Comparison of ENCODE assay signal across 2 fruit fly cellular contexts in the genomic region with DNA sequence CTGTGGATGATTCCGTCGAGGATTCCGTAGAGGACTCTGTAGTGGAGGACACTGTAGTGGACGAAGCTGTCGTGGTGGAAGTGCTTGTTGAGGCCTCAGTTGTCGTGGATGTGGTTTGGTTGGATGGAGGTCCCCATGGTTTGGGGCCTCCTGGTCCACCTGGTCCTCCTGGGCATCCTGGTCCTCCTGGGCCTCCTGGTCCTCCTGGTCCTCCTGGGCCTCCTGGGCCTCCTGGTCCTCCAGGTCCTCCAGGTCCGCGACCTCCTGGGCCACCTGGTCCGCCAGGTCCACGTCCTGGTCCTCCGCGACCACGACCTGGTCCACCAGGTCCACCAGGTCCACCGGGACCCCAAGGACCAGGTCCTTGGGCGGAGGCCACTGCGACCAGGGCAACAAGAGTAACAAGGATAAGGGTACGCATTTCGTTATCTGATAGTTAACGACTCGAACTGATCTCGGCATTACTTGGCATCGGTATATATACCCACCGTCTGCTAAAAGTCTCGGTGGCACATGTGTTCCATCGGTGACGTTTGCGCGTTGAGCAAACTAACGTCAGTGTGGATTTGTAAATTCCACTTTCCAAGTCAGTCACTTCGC.
TF ChIP-seq lines count a peak whose summit lies in the region.

A gene (minus strand): TSS at position 457 of the 600 bp plus-strand sequence.

- no peak for TF ChIP-seq CTCF in whole organism, embryonic (GFP tag; optimal IDR thresholded peaks at IDR 0.05; lab: Kevin White, UChicago)

TF ChIP-seq in whole organism, embryonic, 481 proteins besides CTCF, POLR2A, EP300 and RAD21:
- TF ChIP-seq dan (GFP tag; IDR thresholded peaks at IDR 0.05; lab: Robert Waterston, UW) (no peak), Hr39 (optimal IDR thresholded peaks at IDR 0.05; lab: Kevin White, UChicago) (peak; percentile 82), CG9437 (GFP tag; optimal IDR thresholded peaks at IDR 0.05; lab: Kevin White, UChicago) (no peak), Lim3 (GFP tag; IDR thresholded peaks at IDR 0.05; lab: Robert Waterston, UW) (no peak)

TF ChIP-seq in whole organism, wandering third instar larva, 38 proteins besides CTCF, POLR2A, EP300 and RAD21:
- TF ChIP-seq brk (GFP tag; optimal IDR thresholded peaks at IDR 0.05; lab: Kevin White, UChicago), result no peak
- TF ChIP-seq Hr78 (GFP tag; optimal IDR thresholded peaks at IDR 0.05; lab: Kevin White, UChicago), result no peak
- TF ChIP-seq Mio (GFP tag; optimal IDR thresholded peaks at IDR 0.05; lab: Kevin White, UChicago), result no peak
- TF ChIP-seq psq (GFP tag; optimal IDR thresholded peaks at IDR 0.05; lab: Kevin White, UChicago), result no peak
- no peak for TF ChIP-seq jim (GFP tag; optimal IDR thresholded peaks at IDR 0.05; lab: Kevin White, UChicago)
- TF ChIP-seq Vsx2 (GFP tag; optimal IDR thresholded peaks at IDR 0.05; lab: Kevin White, UChicago; ENCODE audit: partially characterized antibody), result no peak
- TF ChIP-seq CG32264 (GFP tag; optimal IDR thresholded peaks at IDR 0.05; lab: Kevin White, UChicago), result no peak
- TF ChIP-seq Hr83 (GFP tag; optimal IDR thresholded peaks at IDR 0.05; lab: Kevin White, UChicago; ENCODE audit: poor library complexity, severe bottlenecking), result no peak
- peak; percentile 99 for TF ChIP-seq Dfd (GFP tag; optimal IDR thresholded peaks at IDR 0.05; lab: Kevin White, UChicago)
